Fruit fly (Drosophila melanogaster): ENCODE data around the gene CG6867.

The CG6867 gene

DNA sequence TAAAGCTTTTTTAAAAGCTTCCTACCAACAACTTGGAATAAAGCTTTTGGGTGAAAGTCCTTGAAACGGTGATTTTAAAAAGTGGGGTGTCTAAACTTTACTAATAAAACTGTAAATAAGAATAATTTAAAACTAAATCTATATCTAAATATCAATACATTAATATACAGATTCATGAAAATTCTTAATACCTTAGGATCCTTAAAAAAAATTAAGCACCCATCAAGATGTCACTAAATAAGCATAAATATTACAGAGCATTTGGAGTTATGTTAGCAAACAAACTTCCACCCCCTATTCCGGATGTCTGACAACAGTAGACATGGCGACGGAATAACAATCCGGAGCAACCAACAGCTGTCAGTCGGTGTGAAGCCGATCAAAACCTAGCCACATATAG is 40.5 kb downstream of the CG6867 start, which contains the start of gene Dhc16F:
Dhc16F (plus strand) TSS at position 301 of the 400 bp plus-strand sequence.
- no peak for TF ChIP-seq psq (optimal IDR thresholded peaks at IDR 0.05)
- TF ChIP-seq EcR (GFP tag; optimal IDR thresholded peaks at IDR 0.05), result no peak
